Worm (Caenorhabditis elegans) whole organism, L1 larva: ENCODE results near the gene immp-1.

Experiments
- aha-1 ChIP-seq: fragments of 150-350 bp; optimal IDR thresholded peaks from 2 replicates; lab custom pipeline; 2014; ENCODE audit warnings: missing biosample characterization, missing genetic modification characterization
- alr-1 ChIP-seq: fragments of 200-800 bp; sonication (Bioruptor generic); optimal IDR thresholded peaks from 2 replicates; lab custom pipeline; 2018; ENCODE audit warnings: borderline replicate concordance, mild to moderate bottlenecking, missing genetic modification characterization, missing compliant biosample characterization
- elt-3 ChIP-seq, 6 experiments: fragments of 150-350 bp in 1 of 6; sonication (generic microtip); optimal IDR thresholded peaks; 2 replicates each; lab custom pipeline; 2017 to 2018; ENCODE audit warnings: missing biosample characterization in 6 of 6, missing genetic modification characterization in 6 of 6, inconsistent platforms in 1 of 6
- fkh-10 ChIP-seq: sonication (generic microtip); optimal IDR thresholded peaks from 2 replicates; lab custom pipeline; 2017; ENCODE audit warnings: missing biosample characterization, missing genetic modification reagents, missing genetic modification characterization
- hlh-4 ChIP-seq: sonication (generic microtip); optimal IDR thresholded peaks from 2 replicates; lab custom pipeline; 2016; ENCODE audit warnings: mild to moderate bottlenecking, missing genetic modification characterization, missing compliant biosample characterization
- lin-35 ChIP-seq, 2 experiments: fragments of 150-350 bp; optimal IDR thresholded peaks; 2 replicates each; lab custom pipeline; 2014; ENCODE audit warnings: missing biosample characterization in 2 of 2, missing genetic modification characterization in 2 of 2, missing genetic modification reagents in 2 of 2
- mdl-1 ChIP-seq, 2 experiments: fragments of 150-350 bp; optimal IDR thresholded peaks; 2 replicates each; lab custom pipeline; 2014 to 2017; ENCODE audit warnings: missing biosample characterization in 2 of 2, missing genetic modification characterization in 2 of 2, inconsistent platforms in 1 of 2
- mep-1 ChIP-seq: fragments of 150-350 bp; optimal IDR thresholded peaks from 2 replicates; lab custom pipeline; 2014; ENCODE audit warnings: missing biosample characterization, missing genetic modification characterization
- nhr-237 ChIP-seq: fragments of 150-350 bp; optimal IDR thresholded peaks from 2 replicates; lab custom pipeline; 2014; ENCODE audit warnings: missing biosample characterization, missing genetic modification characterization
- nhr-28 ChIP-seq: fragments of 150-350 bp; optimal IDR thresholded peaks from 2 replicates; lab custom pipeline; 2014; ENCODE audit warnings: missing biosample characterization, missing genetic modification characterization
- nhr-47 ChIP-seq: sonication (generic microtip); optimal IDR thresholded peaks from 2 replicates; lab custom pipeline; 2016; ENCODE audit warnings: mild to moderate bottlenecking, missing genetic modification characterization, moderate library complexity, missing compliant biosample characterization
- snpc-4 ChIP-seq: fragments of 150-350 bp; optimal IDR thresholded peaks from 2 replicates; lab custom pipeline; 2014; ENCODE audit warnings: missing biosample characterization, missing genetic modification characterization
- ztf-11 ChIP-seq, 2 experiments: sonication (generic microtip); optimal IDR thresholded peaks; 2 replicates each; lab custom pipeline; 2016 to 2017; ENCODE audit warnings: missing genetic modification characterization in 2 of 2, missing biosample characterization in 1 of 2, missing compliant biosample characterization in 1 of 2

DNA sequence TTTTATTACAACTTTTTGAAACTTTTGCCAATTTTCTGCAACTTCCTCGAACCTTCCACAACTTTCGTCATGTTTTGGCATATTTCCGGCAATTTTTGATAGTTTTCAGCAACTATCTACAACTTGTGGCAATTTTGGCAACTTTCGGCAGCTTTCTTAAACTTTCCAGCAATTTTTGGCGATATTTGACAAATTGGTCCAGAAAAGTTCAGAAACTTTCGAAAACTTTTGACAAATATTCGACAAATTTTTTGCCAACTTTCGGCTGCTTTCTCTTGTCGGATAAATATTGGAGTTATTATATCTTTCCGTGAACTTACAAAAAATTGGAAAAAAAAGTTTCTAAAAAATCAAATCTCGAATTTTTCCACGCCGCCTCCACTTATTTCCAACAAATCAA lies 44.4 kb upstream of the immp-1 start, which contains the start of gene Y41C4A.18:
- TF ChIP-seq mep-1 (tag; lab: Kevin White, UChicago): no peak
- no peak for TF ChIP-seq lin-35 (GFP tag; optimal IDR thresholded peaks at IDR 0.05; lab: Kevin White, UChicago)
- TF ChIP-seq aha-1: no peak
- TF ChIP-seq elt-3 (tag; optimal IDR thresholded peaks at IDR 0.05; lab: Kevin White, UChicago): no peak
- no peak for TF ChIP-seq alr-1 (tag; lab: Kevin White, UChicago)
- TF ChIP-seq mdl-1 (tag; optimal IDR thresholded peaks at IDR 0.05; lab: Kevin White, UChicago): no peak
- no peak for TF ChIP-seq nhr-28 (tag; lab: Kevin White, UChicago)
- no peak for TF ChIP-seq nhr-47 (tag; lab: Kevin White, UChicago)
- TF ChIP-seq nhr-237 (tag; lab: Kevin White, UChicago): no peak
- no peak for TF ChIP-seq hlh-4 (tag; lab: Kevin White, UChicago)
- TF ChIP-seq fkh-10 (GFP tag; lab: Kevin White, UChicago): no peak
- TF ChIP-seq ztf-11 (tag; optimal IDR thresholded peaks at IDR 0.05; lab: Kevin White, UChicago): no peak
- no peak for TF ChIP-seq snpc-4 (tag; lab: Kevin White, UChicago)
